Worm (Caenorhabditis elegans) whole organism, L3 larva: ENCODE data around the gene fkh-4.

Experiments used
- ceh-16 ChIP-seq: sonication (generic microtip); optimal IDR thresholded peaks from 2 replicates; lab custom pipeline; 2017; ENCODE audit warnings: missing biosample characterization, missing genetic modification characterization
- elt-3 ChIP-seq, 3 experiments: fragments of 150-350 bp in 1 of 3; sonication (generic microtip) in 2 of 3; optimal IDR thresholded peaks; 2 replicates in 2 of 3; 4 replicates in 1 of 3; lab custom pipeline; 2014 to 2017; ENCODE audit warnings: missing biosample characterization in 3 of 3, missing genetic modification characterization in 3 of 3
- fos-1 ChIP-seq: fragments of 150-350 bp; optimal IDR thresholded peaks from 2 replicates; lab custom pipeline; 2014; ENCODE audit warnings: missing biosample characterization, missing genetic modification characterization
- nfya-1 ChIP-seq: sonication (generic microtip); optimal IDR thresholded peaks from 2 replicates; lab custom pipeline; 2017; ENCODE audit warnings: missing genetic modification characterization, mild to moderate bottlenecking, missing compliant biosample characterization, antibody characterized with exemption, moderate library complexity; ENCODE audit not compliant: insufficient read depth
- nhr-237 ChIP-seq: fragments of 150-350 bp; optimal IDR thresholded peaks from 2 replicates; lab custom pipeline; 2014; ENCODE audit warnings: missing biosample characterization, missing genetic modification characterization
- nhr-28 ChIP-seq: fragments of 150-350 bp; optimal IDR thresholded peaks from 2 replicates; lab custom pipeline; 2014; ENCODE audit warnings: missing biosample characterization, missing genetic modification characterization
- pha-4 ChIP-seq: fragments of 150-350 bp; optimal IDR thresholded peaks from 2 replicates; lab custom pipeline; 2014; ENCODE audit warnings: missing biosample characterization, missing genetic modification reagents, missing genetic modification characterization
- pqm-1 ChIP-seq: fragments of 150-350 bp; optimal IDR thresholded peaks from 2 replicates; lab custom pipeline; 2017; ENCODE audit warnings: missing biosample characterization, missing genetic modification characterization, inconsistent platforms
- sea-2 ChIP-seq: fragments of 150-350 bp; sonication (generic microtip); optimal IDR thresholded peaks from 4 replicates; lab custom pipeline; 2014; ENCODE audit warnings: missing biosample characterization, missing genetic modification reagents, missing genetic modification characterization
- skn-1 ChIP-seq: fragments of 150-350 bp; optimal IDR thresholded peaks from 2 replicates; lab custom pipeline; 2014; ENCODE audit warnings: missing biosample characterization, missing genetic modification characterization

- TF ChIP-seq ceh-16 (tag; lab: Kevin White, UChicago) (no peak), nhr-237 (no peak), skn-1 (tag; lab: Kevin White, UChicago) (no peak), nfya-1 (tag; lab: Kevin White, UChicago) (no peak), sea-2 (GFP tag; lab: Kevin White, UChicago) (no peak), elt-3 (tag; optimal IDR thresholded peaks at IDR 0.05; lab: Kevin White, UChicago) (no peak), pha-4 (tag; lab: Kevin White, UChicago) (no peak), pqm-1 (tag; lab: Kevin White, UChicago) (no peak), nhr-28 (tag; lab: Kevin White, UChicago) (no peak), fos-1 (tag; lab: Kevin White, UChicago) (no peak)
Measured at ce11 chrX:13411306-13411705, 17.3 kb downstream of the fkh-4 start.
